Worm (Caenorhabditis elegans) whole organism, L3 larva: Measurements from ENCODE around the gene dsl-5.
A peak's percentile ranks its signal among the peaks of the same experiment; 100 is the strongest.

Source experiments
- R02D3.7 ChIP-seq: fragments of 150-350 bp; optimal IDR thresholded peaks from 2 replicates; lab custom pipeline; 2014; ENCODE audit warnings: missing biosample characterization, missing genetic modification characterization
- ZK546.5 ChIP-seq: sonication (generic microtip); optimal IDR thresholded peaks from 2 replicates; lab custom pipeline; 2017; ENCODE audit warnings: missing biosample characterization, missing genetic modification characterization
- aly-2 ChIP-seq: fragments of 150-350 bp; optimal IDR thresholded peaks from 2 replicates; lab custom pipeline; 2014; ENCODE audit warnings: missing biosample characterization, missing genetic modification characterization
- ama-1 ChIP-seq: fragments of 150-350 bp; optimal IDR thresholded peaks from 2 replicates; lab custom pipeline; 2018
- ceh-16 ChIP-seq: sonication (generic microtip); optimal IDR thresholded peaks from 2 replicates; lab custom pipeline; 2017; ENCODE audit warnings: missing biosample characterization, missing genetic modification characterization
- ceh-9 ChIP-seq: sonication (generic microtip); optimal IDR thresholded peaks from 2 replicates; lab custom pipeline; 2018; ENCODE audit warnings: missing biosample characterization, missing genetic modification characterization
- daf-12 ChIP-seq: fragments of 150-350 bp; optimal IDR thresholded peaks from 2 replicates; lab custom pipeline; 2014; ENCODE audit warnings: missing biosample characterization, missing genetic modification reagents, missing genetic modification characterization
- egl-27 ChIP-seq: sonication (generic microtip); optimal IDR thresholded peaks from 4 replicates; lab custom pipeline; 2017; ENCODE audit warnings: missing biosample characterization, missing genetic modification reagents, missing genetic modification characterization
- egl-5 ChIP-seq: fragments of 150-350 bp; optimal IDR thresholded peaks from 2 replicates; lab custom pipeline; 2017; ENCODE audit warnings: missing biosample characterization, missing genetic modification reagents, missing genetic modification characterization, inconsistent platforms
- elt-1 ChIP-seq: fragments of 150-350 bp; optimal IDR thresholded peaks from 2 replicates; lab custom pipeline; 2014; ENCODE audit warnings: missing biosample characterization, missing genetic modification characterization
- elt-2 ChIP-seq: sonication (generic microtip); optimal IDR thresholded peaks from 2 replicates; lab custom pipeline; 2016; ENCODE audit warnings: missing genetic modification reagents, mild to moderate bottlenecking, missing genetic modification characterization, missing compliant biosample characterization
- elt-3 ChIP-seq, 3 experiments: fragments of 150-350 bp in 1 of 3; sonication (generic microtip) in 2 of 3; optimal IDR thresholded peaks; 2 replicates in 2 of 3; 4 replicates in 1 of 3; lab custom pipeline; 2014 to 2017; ENCODE audit warnings: missing biosample characterization in 3 of 3, missing genetic modification characterization in 3 of 3
- eor-1 ChIP-seq, 2 experiments: fragments of 150-350 bp; optimal IDR thresholded peaks; 2 replicates each; lab custom pipeline; 2014 to 2018; ENCODE audit warnings: missing biosample characterization in 2 of 2, missing genetic modification characterization in 2 of 2
- fkh-2 ChIP-seq: fragments of 150-350 bp; optimal IDR thresholded peaks from 2 replicates; lab custom pipeline; 2014; ENCODE audit warnings: missing biosample characterization, missing genetic modification reagents, missing genetic modification characterization
- fos-1 ChIP-seq: fragments of 150-350 bp; optimal IDR thresholded peaks from 2 replicates; lab custom pipeline; 2014; ENCODE audit warnings: missing biosample characterization, missing genetic modification characterization
- hmg-11 ChIP-seq: sonication (generic microtip); optimal IDR thresholded peaks from 2 replicates; lab custom pipeline; 2016; ENCODE audit warnings: missing genetic modification characterization, missing compliant biosample characterization
- lin-39 ChIP-seq: fragments of 150-350 bp; optimal IDR thresholded peaks from 2 replicates; lab custom pipeline; 2018; ENCODE audit warnings: missing biosample characterization, missing genetic modification reagents, missing genetic modification characterization
- lsy-12 ChIP-seq: sonication (generic microtip); optimal IDR thresholded peaks from 2 replicates; lab custom pipeline; 2016; ENCODE audit warnings: mild to moderate bottlenecking, missing genetic modification characterization, missing compliant biosample characterization
- mml-1 ChIP-seq: fragments of 150-350 bp; sonication (generic microtip); optimal IDR thresholded peaks from 3 replicates; lab custom pipeline; 2014; ENCODE audit warnings: missing biosample characterization, missing genetic modification characterization
- nfya-1 ChIP-seq: sonication (generic microtip); optimal IDR thresholded peaks from 2 replicates; lab custom pipeline; 2017; ENCODE audit warnings: missing genetic modification characterization, mild to moderate bottlenecking, missing compliant biosample characterization, antibody characterized with exemption, moderate library complexity; ENCODE audit not compliant: insufficient read depth
- nhr-23 ChIP-seq: fragments of 150-350 bp; optimal IDR thresholded peaks from 2 replicates; lab custom pipeline; 2014; ENCODE audit warnings: missing biosample characterization, missing genetic modification reagents, missing genetic modification characterization
- nhr-237 ChIP-seq: fragments of 150-350 bp; optimal IDR thresholded peaks from 2 replicates; lab custom pipeline; 2014; ENCODE audit warnings: missing biosample characterization, missing genetic modification characterization
- nhr-25 ChIP-seq: sonication (generic microtip); optimal IDR thresholded peaks from 2 replicates; lab custom pipeline; 2017; ENCODE audit warnings: missing biosample characterization, missing genetic modification characterization
- nhr-28 ChIP-seq: fragments of 150-350 bp; optimal IDR thresholded peaks from 2 replicates; lab custom pipeline; 2014; ENCODE audit warnings: missing biosample characterization, missing genetic modification characterization
- nhr-43 ChIP-seq: sonication (generic microtip); optimal IDR thresholded peaks from 2 replicates; lab custom pipeline; 2016; ENCODE audit warnings: mild to moderate bottlenecking, missing genetic modification characterization, missing compliant biosample characterization; ENCODE audit not compliant: poor library complexity, severe bottlenecking
- pha-4 ChIP-seq: fragments of 150-350 bp; optimal IDR thresholded peaks from 2 replicates; lab custom pipeline; 2014; ENCODE audit warnings: missing biosample characterization, missing genetic modification reagents, missing genetic modification characterization
- pqm-1 ChIP-seq: fragments of 150-350 bp; optimal IDR thresholded peaks from 2 replicates; lab custom pipeline; 2017; ENCODE audit warnings: missing biosample characterization, missing genetic modification characterization, inconsistent platforms
- sea-2 ChIP-seq: fragments of 150-350 bp; sonication (generic microtip); optimal IDR thresholded peaks from 4 replicates; lab custom pipeline; 2014; ENCODE audit warnings: missing biosample characterization, missing genetic modification reagents, missing genetic modification characterization
- skn-1 ChIP-seq: fragments of 150-350 bp; optimal IDR thresholded peaks from 2 replicates; lab custom pipeline; 2014; ENCODE audit warnings: missing biosample characterization, missing genetic modification characterization
- snpc-4 ChIP-seq: fragments of 150-350 bp; optimal IDR thresholded peaks from 2 replicates; lab custom pipeline; 2014; ENCODE audit warnings: missing biosample characterization, missing genetic modification characterization
- tbx-2 ChIP-seq: sonication (generic microtip); optimal IDR thresholded peaks from 2 replicates; lab custom pipeline; 2016; ENCODE audit warnings: mild to moderate bottlenecking, missing genetic modification characterization, missing compliant biosample characterization
- zag-1 ChIP-seq: fragments of 150-350 bp; optimal IDR thresholded peaks from 2 replicates; lab custom pipeline; 2014; ENCODE audit warnings: missing biosample characterization, missing genetic modification characterization
- ztf-11 ChIP-seq: fragments of 150-350 bp; optimal IDR thresholded peaks from 2 replicates; lab custom pipeline; 2014; ENCODE audit warnings: missing biosample characterization, missing genetic modification characterization
- ztf-4 ChIP-seq: fragments of 150-350 bp; optimal IDR thresholded peaks from 2 replicates; lab custom pipeline; 2014; ENCODE audit warnings: missing biosample characterization, missing genetic modification characterization

dsl-5 gene

ce11 chrIV:11582450-11583166 lies 38.2 kb downstream of the dsl-5 start:
- TF ChIP-seq tbx-2 (tag; lab: Kevin White, UChicago), result no peak
- TF ChIP-seq ceh-16, result no peak
- TF ChIP-seq nhr-28 (tag; lab: Kevin White, UChicago), result no peak
- no peak for TF ChIP-seq lsy-12 (tag; lab: Kevin White, UChicago)
- TF ChIP-seq nhr-25 (tag; lab: Kevin White, UChicago), result no peak
- no peak for TF ChIP-seq aly-2
- TF ChIP-seq sea-2 (GFP tag; lab: Kevin White, UChicago), result no peak
- TF ChIP-seq ztf-11, result no peak
- no peak for TF ChIP-seq nhr-43 (tag; lab: Kevin White, UChicago)
- no peak for TF ChIP-seq elt-1 (tag; lab: Kevin White, UChicago)
- no peak for TF ChIP-seq nhr-23 (tag; lab: Kevin White, UChicago)
- no peak for TF ChIP-seq ama-1 (lab: Kevin White, UChicago)
- peak; percentile 69 for TF ChIP-seq elt-2 (tag; lab: Kevin White, UChicago)
- TF ChIP-seq daf-12 (tag; lab: Kevin White, UChicago), result no peak
- no peak for TF ChIP-seq hmg-11 (tag; lab: Kevin White, UChicago)
- peak; percentile 77 for TF ChIP-seq pqm-1
- TF ChIP-seq fkh-2, result no peak
- no peak for TF ChIP-seq skn-1 (tag; lab: Kevin White, UChicago)
- TF ChIP-seq pha-4 (tag; lab: Kevin White, UChicago), result peak; percentile 19
- no peak for TF ChIP-seq egl-27
- TF ChIP-seq R02D3.7 (tag; lab: Kevin White, UChicago), result no peak
- TF ChIP-seq eor-1 (tag; optimal IDR thresholded peaks at IDR 0.05; lab: Kevin White, UChicago), result no peak
- no peak for TF ChIP-seq ztf-4 (tag; lab: Kevin White, UChicago)
- no peak for TF ChIP-seq egl-5 (tag; lab: Kevin White, UChicago)
- TF ChIP-seq ceh-9 (tag; lab: Kevin White, UChicago), result no peak
- no peak for TF ChIP-seq nfya-1 (tag; lab: Kevin White, UChicago)
- TF ChIP-seq, all 47 proteins: peak for 3

ce11 chrIV:11578492-11578891 lies 42.3 kb downstream of the dsl-5 start, which contains the start of gene rib-1:
TSS of gene rib-1 (plus strand) at chrIV:11578792.
- TF ChIP-seq pha-4 (tag; lab: Kevin White, UChicago) (no peak), sea-2 (GFP tag; lab: Kevin White, UChicago) (no peak), daf-12 (tag; lab: Kevin White, UChicago) (no peak), ZK546.5 (tag; lab: Kevin White, UChicago) (no peak), nhr-28 (tag; lab: Kevin White, UChicago) (no peak), zag-1 (tag; lab: Kevin White, UChicago) (no peak), nhr-237 (no peak)

ce11 chrIV:11574331-11574730 lies 46.5 kb downstream of the dsl-5 start:
- TF ChIP-seq sea-2 (GFP tag; lab: Kevin White, UChicago), result no peak
- TF ChIP-seq fos-1, result no peak
- no peak for TF ChIP-seq elt-2 (tag; lab: Kevin White, UChicago)
- no peak for TF ChIP-seq R02D3.7 (tag; lab: Kevin White, UChicago)
- TF ChIP-seq egl-5 (tag; lab: Kevin White, UChicago), result peak; percentile 69
- TF ChIP-seq snpc-4 (tag; lab: Kevin White, UChicago), result no peak
- TF ChIP-seq nhr-28 (tag; lab: Kevin White, UChicago), result no peak
- TF ChIP-seq ceh-9 (tag; lab: Kevin White, UChicago), result no peak
- no peak for TF ChIP-seq mml-1 (tag; lab: Kevin White, UChicago)

ce11 chrIV:11572524-11572923 lies 48.3 kb downstream of the dsl-5 start:
- TF ChIP-seq ZK546.5 (tag; lab: Kevin White, UChicago) (no peak), lin-39 (peak; percentile 12), nfya-1 (tag; lab: Kevin White, UChicago) (peak; percentile 27)

ce11 chrIV:11571374-11571839 lies 49.4 kb downstream of the dsl-5 start:
- TF ChIP-seq ama-1 (lab: Kevin White, UChicago), result peak; percentile 14
- TF ChIP-seq elt-3 (tag; optimal IDR thresholded peaks at IDR 0.05; lab: Kevin White, UChicago), result peak in 1 of 3 experiments; percentile 68
- no peak for TF ChIP-seq R02D3.7 (tag; lab: Kevin White, UChicago)
- peak; percentile 33 for TF ChIP-seq lin-39
